Worm (Caenorhabditis elegans): ENCODE measurements around the gene Y71H2AM.3.
A peak's percentile ranks its signal among the peaks of the same experiment; 100 is the strongest.
"Not testable (repeated sequence)": the region's sequence is repeated elsewhere in the genome, so short reads cannot be mapped to it uniquely, and the experiment has no call there.

Y71H2AM.3 gene

ce11 chrIII:2836339-2836738, 31.1 kb downstream of the Y71H2AM.3 start, which contains the start of gene josd-1:
Gene josd-1, plus strand, starts transcription at chrIII:2836639.
- TF ChIP-seq ztf-25 (GFP tag; IDR thresholded peaks at IDR 0.05), result no peak
- no peak for TF ChIP-seq nfya-2 (GFP tag; IDR thresholded peaks at IDR 0.05)
- no peak for TF ChIP-seq K11D2.4 (GFP tag; IDR thresholded peaks at IDR 0.05)
- no peak for TF ChIP-seq nhr-80 (tag; optimal IDR thresholded peaks at IDR 0.05)
- TF ChIP-seq madf-3 (GFP tag; IDR thresholded peaks at IDR 0.05), result no peak
- no peak for TF ChIP-seq nhr-179 (tag; optimal IDR thresholded peaks at IDR 0.05)
- TF ChIP-seq ztf-3 (GFP tag; optimal IDR thresholded peaks at IDR 0.05), result no peak
- TF ChIP-seq ztf-6 (GFP tag; IDR thresholded peaks at IDR 0.05), result no peak
- no peak for TF ChIP-seq lin-40 (tag; optimal IDR thresholded peaks at IDR 0.05)
- TF ChIP-seq ceh-100 (GFP tag; IDR thresholded peaks at IDR 0.05), result no peak
- TF ChIP-seq atf-7 (tag; optimal IDR thresholded peaks at IDR 0.05), result no peak
- TF ChIP-seq xnd-1 (tag; optimal IDR thresholded peaks at IDR 0.05), result no peak
- no peak for TF ChIP-seq aptf-3 (GFP tag; IDR thresholded peaks at IDR 0.05)
- no peak for TF ChIP-seq T26A5.8 (tag; optimal IDR thresholded peaks at IDR 0.05)
- TF ChIP-seq Y56A3A.18 (GFP tag; IDR thresholded peaks at IDR 0.05), result no peak
- no peak for TF ChIP-seq chd-7 (tag; optimal IDR thresholded peaks at IDR 0.05)

- TF ChIP-seq snpc-4 (GFP tag; optimal IDR thresholded peaks at IDR 0.05) (no peak), snpc-4 (tag; optimal IDR thresholded peaks at IDR 0.05) (peak in 2 of 4 experiments; percentile 60 to 81), egl-18 (GFP tag; IDR thresholded peaks at IDR 0.05) (no peak)
Measured at ce11 chrIII:2840877-2841540, 35.8 kb downstream of the Y71H2AM.3 start, which contains the start of gene Y71H2AR.2. Gene Y71H2AR.2, minus strand, starts transcription at chrIII:2840927.

- TF ChIP-seq athp-1 (tag; optimal IDR thresholded peaks at IDR 0.05), result no peak
- peak; percentile 55 for TF ChIP-seq nhr-80 (tag; optimal IDR thresholded peaks at IDR 0.05)
- TF ChIP-seq ets-4 (GFP tag; optimal IDR thresholded peaks at IDR 0.05), result peak; percentile 1
- no peak for TF ChIP-seq F33H1.4 (GFP tag; IDR thresholded peaks at IDR 0.05)
Measured at ce11 chrIII:2841856-2842373, 36.7 kb downstream of the Y71H2AM.3 start, which contains the start of gene H34I24.2. Gene H34I24.2, plus strand, starts transcription at chrIII:2842044.

DNA sequence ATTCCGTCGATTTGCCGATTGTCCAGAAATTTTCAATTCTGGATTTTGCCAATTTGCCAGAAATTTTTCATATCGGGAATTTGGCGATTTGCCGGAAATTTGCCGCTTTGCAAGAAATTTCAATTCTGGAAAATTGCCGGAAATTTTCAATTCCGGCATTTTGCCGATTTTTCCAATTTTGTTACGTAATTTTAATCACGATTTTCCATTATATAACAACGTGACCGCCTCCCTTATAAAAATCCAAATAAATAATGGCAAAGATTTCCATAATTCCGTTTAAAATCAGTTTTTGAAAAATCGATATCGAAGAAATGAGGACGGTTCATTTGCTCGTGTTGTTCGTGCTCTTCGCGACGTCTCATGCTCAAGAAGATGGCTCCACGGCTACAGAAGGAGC, 41.5 kb downstream of the Y71H2AM.3 start, which contains the start of gene H34I24.1:
TSS of gene H34I24.1 (plus strand) at position 301 of the 400 bp plus-strand sequence.
- not testable (repeated sequence) for TF ChIP-seq madf-8 (GFP tag; conservative IDR thresholded peaks at IDR 0.05); F49E8.2 (tag; optimal IDR thresholded peaks at IDR 0.05; ENCODE audit: insufficient read depth); T26A5.8 (tag; optimal IDR thresholded peaks at IDR 0.05)

DNA sequence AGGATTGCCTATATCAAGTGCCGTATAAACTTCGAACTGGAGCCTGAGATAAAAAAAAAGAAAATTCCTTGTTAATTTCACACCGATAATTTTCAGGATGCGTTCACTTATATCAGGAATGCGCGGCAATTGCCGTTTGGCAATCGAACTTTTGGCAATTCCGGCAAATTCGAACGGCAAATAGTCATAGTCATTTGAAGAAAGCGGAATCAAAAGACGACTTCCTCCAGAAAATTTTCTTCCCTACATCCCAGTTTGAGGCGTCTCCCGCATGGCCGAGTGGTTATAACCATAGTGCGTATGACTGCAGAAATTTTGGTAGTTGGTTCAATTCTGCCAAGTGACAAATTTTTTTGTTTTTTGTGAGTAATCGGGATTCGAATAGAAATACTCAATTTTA, 50.7 kb downstream of the Y71H2AM.3 start, which contains the start of gene F56F11.4:
TSS of gene F56F11.4 (plus strand) at position 301 of the 400 bp plus-strand sequence.
- TF ChIP-seq efl-1 (GFP tag; optimal IDR thresholded peaks at IDR 0.05) (no peak), F55B11.4 (tag; optimal IDR thresholded peaks at IDR 0.05; ENCODE audit: borderline replicate concordance, insufficient read depth) (no peak), rpc-1 (optimal IDR thresholded peaks at IDR 0.05) (no peak), rpc-1 (tag; optimal IDR thresholded peaks at IDR 0.05) (peak; percentile 14), hlh-12 (tag; optimal IDR thresholded peaks at IDR 0.05) (no peak)

DNA sequence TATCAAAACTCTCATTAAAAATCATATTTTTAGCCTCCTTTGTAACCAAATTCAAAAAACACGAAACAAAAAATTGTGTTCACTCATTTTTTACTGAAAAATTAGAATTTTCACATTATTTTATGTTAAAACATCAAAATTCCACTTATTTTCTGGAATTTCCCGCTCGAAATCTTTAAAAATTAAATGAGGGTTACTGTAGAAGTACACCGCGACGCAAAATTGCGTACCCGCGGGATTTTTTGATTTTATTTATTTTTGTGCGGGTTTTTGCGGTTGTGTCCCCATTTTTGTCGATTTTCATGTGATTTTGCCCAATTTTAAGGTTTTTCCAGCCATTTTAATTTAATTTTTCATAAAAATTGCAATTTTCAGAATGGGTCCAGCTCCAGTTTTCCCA, 53.1 kb downstream of the Y71H2AM.3 start:
- no peak for TF ChIP-seq zfh-2 (GFP tag; conservative IDR thresholded peaks at IDR 0.05)
- peak; percentile 33 for TF ChIP-seq unc-130 (GFP tag; optimal IDR thresholded peaks at IDR 0.05)
- TF ChIP-seq tlf-1 (GFP tag; optimal IDR thresholded peaks at IDR 0.05), result peak; percentile 23
- TF ChIP-seq madf-8 (GFP tag; conservative IDR thresholded peaks at IDR 0.05), result peak; percentile 89
- peak; percentile 94 for TF ChIP-seq efl-1 (GFP tag; optimal IDR thresholded peaks at IDR 0.05)
- peak; percentile 36 for TF ChIP-seq snpc-3.4 (tag; optimal IDR thresholded peaks at IDR 0.05)
- peak; percentile 94 for TF ChIP-seq lsl-1 (GFP tag; optimal IDR thresholded peaks at IDR 0.05)
- TF ChIP-seq hmg-1.2 (GFP tag; IDR thresholded peaks at IDR 0.05), result peak; percentile 54; the same call in 1 of the 2 replicates
- peak; percentile 83 for TF ChIP-seq ceh-91 (GFP tag; IDR thresholded peaks at IDR 0.05)
- peak; percentile 80 for TF ChIP-seq lin-54 (GFP tag; optimal IDR thresholded peaks at IDR 0.05)
- peak; percentile 80 for TF ChIP-seq dpl-1 (GFP tag; optimal IDR thresholded peaks at IDR 0.05)
- peak; percentile 61 for TF ChIP-seq him-1 (tag; optimal IDR thresholded peaks at IDR 0.05)
- TF ChIP-seq rcor-1 (GFP tag; IDR thresholded peaks at IDR 0.05), result peak; percentile 47
- no peak for TF ChIP-seq hlh-12 (tag; optimal IDR thresholded peaks at IDR 0.05)
